ENCODE assay signal across 2 worm cellular contexts in the genomic region with DNA sequence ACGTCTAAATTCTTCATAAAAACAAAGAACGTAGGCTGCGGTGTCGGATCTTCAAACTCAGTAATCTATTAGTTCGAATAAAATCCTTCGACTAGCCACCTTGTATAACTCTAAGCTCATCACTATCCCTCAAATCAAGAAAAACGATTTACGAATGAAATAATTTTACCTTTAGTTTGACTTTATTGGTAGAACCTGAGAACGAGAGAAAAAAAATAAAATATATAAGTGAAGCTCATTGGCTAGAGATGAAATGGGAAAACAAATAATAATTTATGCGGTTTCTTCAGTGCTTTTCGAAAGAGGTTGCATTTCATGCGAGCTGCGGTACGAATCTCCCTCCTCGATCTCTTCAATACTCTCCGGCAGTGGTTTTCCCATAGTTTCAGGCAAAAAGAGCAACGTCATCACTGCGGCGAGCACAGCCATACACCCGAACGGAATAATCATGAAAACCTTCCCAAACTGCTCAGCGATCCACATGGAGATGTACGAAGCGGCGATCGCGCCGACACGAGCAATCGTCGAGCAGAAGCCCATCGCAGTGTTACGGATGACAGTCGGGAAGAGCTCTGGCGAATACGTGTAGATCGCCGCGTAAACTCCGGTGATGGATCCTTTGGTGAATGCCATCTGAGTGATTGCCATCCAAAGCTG.
TF ChIP-seq lines count a peak whose summit lies in the region.

No protein-coding gene starts in this region.

TF ChIP-seq in whole organism, L2 larva, 48 proteins besides CTCF, POLR2A, EP300 and RAD21 (continued from another document):
- TF ChIP-seq zag-1 (tag; optimal IDR thresholded peaks at IDR 0.05; lab: Kevin White, UChicago) (no peak), gmeb-1 (tag; optimal IDR thresholded peaks at IDR 0.05; lab: Kevin White, UChicago) (peak; percentile 28), unc-62 (GFP tag; optimal IDR thresholded peaks at IDR 0.05; lab: Kevin White, UChicago) (no peak), ztf-1 (GFP tag; conservative IDR thresholded peaks at IDR 0.05; lab: Robert Waterston, UW) (0 out of 2 replicates have a peak, but pooled peaks have one; percentile 68), alr-1 (tag; optimal IDR thresholded peaks at IDR 0.05; lab: Kevin White, UChicago) (no peak), nhr-6 (tag; optimal IDR thresholded peaks at IDR 0.05; lab: Kevin White, UChicago) (peak; percentile 42), sma-3 (GFP tag; optimal IDR thresholded peaks at IDR 0.05; lab: Kevin White, UChicago) (peak; percentile 70), nhr-237 (tag; optimal IDR thresholded peaks at IDR 0.05; lab: Kevin White, UChicago) (peak; percentile 68), nhr-21 (tag; optimal IDR thresholded peaks at IDR 0.05; lab: Kevin White, UChicago) (peak; percentile 74), nhr-12 (tag; optimal IDR thresholded peaks at IDR 0.05; lab: Kevin White, UChicago) (no peak), sma-9 (GFP tag; optimal IDR thresholded peaks at IDR 0.05; lab: Kevin White, UChicago) (peak; percentile 54), sma-9 (tag; optimal IDR thresholded peaks at IDR 0.05; lab: Kevin White, UChicago) (no peak), ztf-4 (tag; optimal IDR thresholded peaks at IDR 0.05; lab: Kevin White, UChicago) (peak; percentile 82), F13H6.1 (tag; optimal IDR thresholded peaks at IDR 0.05; lab: Kevin White, UChicago) (peak; percentile 24), mbf-1 (tag; optimal IDR thresholded peaks at IDR 0.05; lab: Kevin White, UChicago) (peak; percentile 18), ztf-11 (tag; optimal IDR thresholded peaks at IDR 0.05; lab: Kevin White, UChicago) (no peak), lin-13 (GFP tag; optimal IDR thresholded peaks at IDR 0.05; lab: Kevin White, UChicago) (peak; percentile 88), C34F6.9 (tag; optimal IDR thresholded peaks at IDR 0.05; lab: Kevin White, UChicago) (peak; percentile 9)

TF ChIP-seq in whole organism, L4 larva, 104 proteins besides CTCF, POLR2A, EP300 and RAD21 (continued from another document):
- TF ChIP-seq ztf-7 (tag; optimal IDR thresholded peaks at IDR 0.05; lab: Kevin White, UChicago) (no peak), nhr-6 (tag; optimal IDR thresholded peaks at IDR 0.05; lab: Kevin White, UChicago) (peak; percentile 77), ztf-11 (tag; optimal IDR thresholded peaks at IDR 0.05; lab: Kevin White, UChicago) (no peak), set-16 (GFP tag; IDR thresholded peaks at IDR 0.05; lab: Robert Waterston, UW) (peak; percentile 74), unc-130 (GFP tag; optimal IDR thresholded peaks at IDR 0.05; lab: Kevin White, UChicago) (peak; percentile 34), lim-7 (GFP tag; IDR thresholded peaks at IDR 0.05; lab: Robert Waterston, UW) (0 out of 2 replicates have a peak, but pooled peaks have one; percentile 22), spr-3 (GFP tag; optimal IDR thresholded peaks at IDR 0.05; lab: Kevin White, UChicago) (peak; percentile 75), tra-1 (GFP tag; IDR thresholded peaks at IDR 0.05; lab: Robert Waterston, UW) (peak; percentile 73; the same call in 1 of the 2 replicates), pqm-1 (tag; optimal IDR thresholded peaks at IDR 0.05; lab: Kevin White, UChicago) (no peak), nhr-48 (tag; optimal IDR thresholded peaks at IDR 0.05; lab: Kevin White, UChicago) (peak; percentile 72), ces-1 (GFP tag; optimal IDR thresholded peaks at IDR 0.05; lab: Kevin White, UChicago) (no peak), ceh-82 (tag; optimal IDR thresholded peaks at IDR 0.05; lab: Kevin White, UChicago) (no peak), lsy-2 (tag; optimal IDR thresholded peaks at IDR 0.05; lab: Kevin White, UChicago) (peak; percentile 81 to 87), ceh-62 (tag; optimal IDR thresholded peaks at IDR 0.05; lab: Kevin White, UChicago) (no peak), mdt-29 (GFP tag; IDR thresholded peaks at IDR 0.05; lab: Robert Waterston, UW) (peak; percentile 79; the same call in 1 of the 2 replicates), nhr-10 (tag; optimal IDR thresholded peaks at IDR 0.05; lab: Kevin White, UChicago) (peak; percentile 95), nhr-25 (tag; optimal IDR thresholded peaks at IDR 0.05; lab: Kevin White, UChicago; ENCODE audit: borderline replicate concordance, insufficient read depth) (peak; percentile 51), daf-19 (GFP tag; conservative IDR thresholded peaks at IDR 0.05; lab: Robert Waterston, UW) (peak; percentile 97; the same call in 1 of the 2 replicates), attf-4 (tag; optimal IDR thresholded peaks at IDR 0.05; lab: Kevin White, UChicago) (peak; percentile 40), php-3 (GFP tag; IDR thresholded peaks at IDR 0.05; lab: Robert Waterston, UW) (no peak; the same call in 1 of the 2 replicates), jun-1 (tag; optimal IDR thresholded peaks at IDR 0.05; lab: Kevin White, UChicago) (peak; percentile 12), snpc-1.2 (GFP tag; IDR thresholded peaks at IDR 0.05; lab: Robert Waterston, UW) (peak; percentile 71), lin-38 (GFP tag; IDR thresholded peaks at IDR 0.05; lab: Robert Waterston, UW) (peak; percentile 88), hmg-1.1 (GFP tag; IDR thresholded peaks at IDR 0.05; lab: Robert Waterston, UW) (peak; percentile 56), unc-62 (GFP tag; optimal IDR thresholded peaks at IDR 0.05 in 1 of 2; lab: Kevin White, UChicago) (peak in 1 of 2 experiments; percentile 24), unc-62 (tag; optimal IDR thresholded peaks at IDR 0.05; lab: Kevin White, UChicago) (no peak), nhr-111 (GFP tag; optimal IDR thresholded peaks at IDR 0.05; lab: Kevin White, UChicago) (peak; percentile 95), mxl-2 (GFP tag; conservative IDR thresholded peaks at IDR 0.05; lab: Robert Waterston, UW) (peak; percentile 58; the same call in 1 of the 2 replicates), snpc-4 (tag; optimal IDR thresholded peaks at IDR 0.05; lab: Kevin White, UChicago) (no peak), dpl-1 (GFP tag; optimal IDR thresholded peaks at IDR 0.05; lab: Kevin White, UChicago) (no peak), ZK337.2 (GFP tag; IDR thresholded peaks at IDR 0.05; lab: Robert Waterston, UW) (no peak), hif-1 (tag; optimal IDR thresholded peaks at IDR 0.05; lab: Kevin White, UChicago) (peak in 1 of 2 experiments; percentile 70), arid-1 (GFP tag; conservative IDR thresholded peaks at IDR 0.05; lab: Robert Waterston, UW) (peak; percentile 66; the same call in 1 of the 2 replicates), mdl-1 (tag; optimal IDR thresholded peaks at IDR 0.05; lab: Kevin White, UChicago) (peak in 1 of 2 experiments; percentile 29), ceh-28 (tag; optimal IDR thresholded peaks at IDR 0.05; lab: Kevin White, UChicago) (no peak), nhr-102 (tag; optimal IDR thresholded peaks at IDR 0.05; lab: Kevin White, UChicago) (peak; percentile 86), nhr-77 (tag; optimal IDR thresholded peaks at IDR 0.05; lab: Kevin White, UChicago) (peak; percentile 90), F26F4.8 (GFP tag; conservative IDR thresholded peaks at IDR 0.05; lab: Robert Waterston, UW) (no peak), daf-16 (GFP tag; optimal IDR thresholded peaks at IDR 0.05; lab: Kevin White, UChicago) (peak; percentile 24 to 37), daf-16 (tag; optimal IDR thresholded peaks at IDR 0.05; lab: Kevin White, UChicago) (peak; percentile 57), lin-15B (tag; optimal IDR thresholded peaks at IDR 0.05; lab: Kevin White, UChicago) (peak; percentile 23), madf-9 (GFP tag; conservative IDR thresholded peaks at IDR 0.05; lab: Robert Waterston, UW) (peak; percentile 16), zfp-2 (tag; optimal IDR thresholded peaks at IDR 0.05; lab: Kevin White, UChicago) (peak; percentile 73), madf-5 (GFP tag; IDR thresholded peaks at IDR 0.05; lab: Robert Waterston, UW) (peak; percentile 42 to 50; a peak in 1 of 4 replicates), nhr-237 (tag; optimal IDR thresholded peaks at IDR 0.05; lab: Kevin White, UChicago) (no peak), F49E8.2 (tag; optimal IDR thresholded peaks at IDR 0.05; lab: Kevin White, UChicago; ENCODE audit: borderline replicate concordance) (peak; percentile 90), lin-13 (GFP tag; optimal IDR thresholded peaks at IDR 0.05; lab: Kevin White, UChicago) (peak; percentile 93), spr-1 (tag; optimal IDR thresholded peaks at IDR 0.05; lab: Kevin White, UChicago) (peak; percentile 60), aly-2 (tag; optimal IDR thresholded peaks at IDR 0.05; lab: Kevin White, UChicago) (peak; percentile 97), dmd-8 (GFP tag; IDR thresholded peaks at IDR 0.05; lab: Robert Waterston, UW) (no peak), nhr-41 (GFP tag; IDR thresholded peaks at IDR 0.05; lab: Robert Waterston, UW) (no peak), sdz-12 (GFP tag; optimal IDR thresholded peaks at IDR 0.05; lab: Kevin White, UChicago) (peak; percentile 94), zfp-3 (GFP tag; conservative IDR thresholded peaks at IDR 0.05; lab: Robert Waterston, UW) (peak; percentile 93), Y48G9A.11 (GFP tag; IDR thresholded peaks at IDR 0.05; lab: Robert Waterston, UW) (peak; percentile 79), nhr-42 (GFP tag; IDR thresholded peaks at IDR 0.05; lab: Robert Waterston, UW) (peak; percentile 40; the same call in 1 of the 2 replicates), zip-11 (GFP tag; IDR thresholded peaks at IDR 0.05; lab: Robert Waterston, UW) (no peak), rbr-2 (tag; optimal IDR thresholded peaks at IDR 0.05; lab: Kevin White, UChicago) (peak; percentile 48), F10B5.3 (tag; optimal IDR thresholded peaks at IDR 0.05; lab: Kevin White, UChicago) (peak; percentile 38), T20F7.1 (GFP tag; optimal IDR thresholded peaks at IDR 0.05; lab: Kevin White, UChicago) (peak; percentile 86), ceh-44 (GFP tag; IDR thresholded peaks at IDR 0.05; lab: Robert Waterston, UW) (no peak), nhr-76 (tag; optimal IDR thresholded peaks at IDR 0.05; lab: Kevin White, UChicago) (no peak), hlh-30 (tag; optimal IDR thresholded peaks at IDR 0.05; lab: Kevin White, UChicago; ENCODE audit: insufficient read depth) (peak; percentile 25), D1046.2 (GFP tag; IDR thresholded peaks at IDR 0.05; lab: Robert Waterston, UW) (no peak), T26A8.4 (GFP tag; IDR thresholded peaks at IDR 0.05; lab: Robert Waterston, UW) (peak; percentile 84), fkh-10 (GFP tag; optimal IDR thresholded peaks at IDR 0.05; lab: Kevin White, UChicago) (no peak), mxl-3 (GFP tag; optimal IDR thresholded peaks at IDR 0.05; lab: Kevin White, UChicago) (no peak), egl-43 (GFP tag; IDR thresholded peaks at IDR 0.05; lab: Robert Waterston, UW) (no peak; the same call in none of the 2 replicates), hlh-11 (tag; optimal IDR thresholded peaks at IDR 0.05; lab: Kevin White, UChicago) (peak; percentile 57), R02D3.7 (tag; optimal IDR thresholded peaks at IDR 0.05; lab: Kevin White, UChicago) (peak; percentile 35), ctbp-1 (GFP tag; IDR thresholded peaks at IDR 0.05; lab: Robert Waterston, UW) (peak; percentile 83), mes-2 (tag; optimal IDR thresholded peaks at IDR 0.05; lab: Kevin White, UChicago; ENCODE audit: poor library complexity, severe bottlenecking) (peak; percentile 61), Y5F2A.4 (GFP tag; optimal IDR thresholded peaks at IDR 0.05; lab: Kevin White, UChicago) (peak; percentile 74), F37D6.2 (tag; optimal IDR thresholded peaks at IDR 0.05; lab: Kevin White, UChicago) (peak; percentile 17), daf-8 (GFP tag; IDR thresholded peaks at IDR 0.05; lab: Robert Waterston, UW) (no peak), ZK546.5 (tag; optimal IDR thresholded peaks at IDR 0.05; lab: Kevin White, UChicago) (peak in 1 of 2 experiments; percentile 83), dmd-9 (GFP tag; IDR thresholded peaks at IDR 0.05; lab: Robert Waterston, UW) (peak; percentile 33; the same call in 1 of the 2 replicates), egl-27 (tag; optimal IDR thresholded peaks at IDR 0.05; lab: Kevin White, UChicago) (no peak), lin-29 (GFP tag; IDR thresholded peaks at IDR 0.05; lab: Robert Waterston, UW) (0 out of 2 replicates have a peak, but pooled peaks have one; percentile 10), nhr-11 (tag; optimal IDR thresholded peaks at IDR 0.05; lab: Kevin White, UChicago) (no peak), Y105C5A.15 (GFP tag; IDR thresholded peaks at IDR 0.05; lab: Robert Waterston, UW) (peak; percentile 94), zip-2 (tag; optimal IDR thresholded peaks at IDR 0.05; lab: Kevin White, UChicago) (no peak), ceh-20 (GFP tag; IDR thresholded peaks at IDR 0.05; lab: Robert Waterston, UW) (peak; percentile 9; the same call in 1 of the 2 replicates), ceh-32 (tag; optimal IDR thresholded peaks at IDR 0.05; lab: Kevin White, UChicago; ENCODE audit: poor library complexity) (no peak), unc-39 (tag; optimal IDR thresholded peaks at IDR 0.05; lab: Kevin White, UChicago) (no peak), skn-1 (tag; optimal IDR thresholded peaks at IDR 0.05; lab: Kevin White, UChicago) (no peak)
TF ChIP-seq in whole organism, L4 larva: peak in this region for 68.
